Worm (Caenorhabditis elegans) whole organism, young adult: ENCODE results near the gene M142.5.
A peak's percentile ranks its signal among the peaks of the same experiment; 100 is the strongest.

ENCODE experiments used
- B0035.1 ChIP-seq: sonication (generic microtip); optimal IDR thresholded peaks from 2 replicates; lab custom pipeline; 2016; ENCODE audit warnings: missing genetic modification characterization, mild to moderate bottlenecking, missing compliant biosample characterization, missing genotype, missing genetic modification reagents
- F23B12.7 ChIP-seq: sonication (generic microtip); optimal IDR thresholded peaks from 2 replicates; lab custom pipeline; 2017; ENCODE audit warnings: missing genetic modification characterization, mild to moderate bottlenecking, missing compliant biosample characterization, antibody characterized with exemption, moderate library complexity; ENCODE audit not compliant: insufficient read depth
- T07F8.4 ChIP-seq: sonication (generic microtip); optimal IDR thresholded peaks from 2 replicates; lab custom pipeline; 2016; ENCODE audit warnings: mild to moderate bottlenecking, missing genetic modification characterization, moderate library complexity, missing compliant biosample characterization
- Y95B8A.8 ChIP-seq: fragments of 200-800 bp; sonication (Bioruptor generic); IDR thresholded peaks from 2 replicates; pipeline ENCODE4 v1.3.6; 2022; ENCODE audit warnings: missing genetic modification reagents, missing genetic modification characterization, missing compliant biosample characterization
- ama-1 ChIP-seq, 3 experiments: fragments of 150-350 bp in 1 of 3; sonication (generic microtip) in 2 of 3; optimal IDR thresholded peaks; 2 replicates each; lab custom pipeline; 2014 to 2018; ENCODE audit warnings: missing biosample characterization in 2 of 3, missing genetic modification characterization in 2 of 3, missing genetic modification reagents in 2 of 3
- bed-1 ChIP-seq: fragments of 200-800 bp; sonication (Bioruptor generic); IDR thresholded peaks from 2 replicates; pipeline ENCODE4 v1.3.6; 2022; ENCODE audit warnings: missing genetic modification reagents, missing genetic modification characterization, missing compliant biosample characterization
- dpl-1 ChIP-seq: fragments of 150-350 bp; optimal IDR thresholded peaks from 2 replicates; lab custom pipeline; 2014; ENCODE audit warnings: missing biosample characterization, missing genetic modification reagents, missing genetic modification characterization
- him-1 ChIP-seq: sonication (generic microtip); optimal IDR thresholded peaks from 2 replicates; lab custom pipeline; 2016; ENCODE audit warnings: missing genotype, missing genetic modification reagents, missing genetic modification characterization, missing compliant biosample characterization
- hlh-26 ChIP-seq: fragments of 200-800 bp; sonication (Bioruptor generic); conservative IDR thresholded peaks from 2 replicates; pipeline ENCODE4 v1.3.6; 2022; ENCODE audit warnings: missing genetic modification reagents, missing genetic modification characterization, missing compliant biosample characterization
- hmg-1.2 ChIP-seq: fragments of 200-800 bp; sonication (Bioruptor generic); IDR thresholded peaks from 2 replicates; pipeline ENCODE4 v1.3.6; 2022; ENCODE audit warnings: missing genetic modification reagents, missing genetic modification characterization, missing compliant biosample characterization
- lag-1 ChIP-seq: fragments of 200-800 bp; sonication (Bioruptor generic); IDR thresholded peaks from 2 replicates; pipeline ENCODE4 v1.3.6; 2022; ENCODE audit warnings: missing genetic modification reagents, missing genetic modification characterization, missing compliant biosample characterization
- ztf-25 ChIP-seq: fragments of 200-800 bp; sonication (Bioruptor generic); IDR thresholded peaks from 2 replicates; pipeline ENCODE4 v1.3.6; 2022; ENCODE audit warnings: missing genetic modification reagents, missing genetic modification characterization, missing compliant biosample characterization

- no peak for TF ChIP-seq hmg-1.2 (GFP tag; lab: Robert Waterston, UW)
- no peak for TF ChIP-seq F23B12.7
- no peak for TF ChIP-seq ztf-25
- TF ChIP-seq T07F8.4, result no peak
- TF ChIP-seq dpl-1 (GFP tag; lab: Kevin White, UChicago), result peak; percentile 66
- no peak for TF ChIP-seq Y95B8A.8
- TF ChIP-seq ama-1 (optimal IDR thresholded peaks at IDR 0.05; lab: Kevin White, UChicago), result no peak
- TF ChIP-seq ama-1 (GFP tag; optimal IDR thresholded peaks at IDR 0.05; lab: Kevin White, UChicago), result no peak
- no peak for TF ChIP-seq B0035.1 (tag; lab: Kevin White, UChicago)
- no peak for TF ChIP-seq hlh-26 (GFP tag; lab: Robert Waterston, UW)
- TF ChIP-seq bed-1 (GFP tag; lab: Robert Waterston, UW), result no peak
- TF ChIP-seq him-1 (tag; lab: Kevin White, UChicago), result no peak
- TF ChIP-seq lag-1 (GFP tag; lab: Robert Waterston, UW), result no peak
Observed at ce11 chrIII:10906325-10906724, 24.7 kb upstream of the M142.5 start.
